Worm (Caenorhabditis elegans) whole organism, young adult: ENCODE results near the gene sru-39.

Experiments
- B0035.1 ChIP-seq: sonication (generic microtip); optimal IDR thresholded peaks from 2 replicates; lab custom pipeline; 2016; ENCODE audit warnings: missing genetic modification characterization, mild to moderate bottlenecking, missing compliant biosample characterization, missing genotype, missing genetic modification reagents
- B0261.1 ChIP-seq: sonication (generic microtip); optimal IDR thresholded peaks from 2 replicates; lab custom pipeline; 2016; ENCODE audit warnings: mild to moderate bottlenecking, missing genetic modification characterization, moderate library complexity, missing compliant biosample characterization
- F33H1.4 ChIP-seq: fragments of 200-800 bp; sonication (Bioruptor generic); IDR thresholded peaks from 2 replicates; pipeline ENCODE4 v1.3.6; 2022; ENCODE audit warnings: missing genetic modification reagents, missing genetic modification characterization, missing compliant biosample characterization
- F52B5.7 ChIP-seq: sonication (generic microtip); optimal IDR thresholded peaks from 2 replicates; lab custom pipeline; 2016; ENCODE audit warnings: mild to moderate bottlenecking, missing genetic modification characterization, missing compliant biosample characterization
- F55B11.4 ChIP-seq: sonication (generic microtip); optimal IDR thresholded peaks from 2 replicates; lab custom pipeline; 2016; ENCODE audit warnings: missing compliant biosample characterization, missing genetic modification characterization, borderline replicate concordance; ENCODE audit not compliant: insufficient read depth
- F57C9.4 ChIP-seq: sonication (generic microtip); optimal IDR thresholded peaks from 2 replicates; lab custom pipeline; 2017; ENCODE audit warnings: mild to moderate bottlenecking, missing genetic modification characterization, missing compliant biosample characterization
- K11D2.4 ChIP-seq: fragments of 200-800 bp; sonication (Bioruptor generic); IDR thresholded peaks from 2 replicates; pipeline ENCODE4 v1.3.6; 2022; ENCODE audit warnings: missing genetic modification reagents, missing genetic modification characterization, missing compliant biosample characterization
- Y53F4B.3 ChIP-seq: fragments of 200-800 bp; sonication (Bioruptor generic); IDR thresholded peaks from 2 replicates; pipeline ENCODE4 v1.3.6; 2022; ENCODE audit warnings: missing genetic modification reagents, missing genetic modification characterization, missing compliant biosample characterization
- Y67H2A.10 ChIP-seq: fragments of 200-800 bp; sonication (Bioruptor generic); conservative IDR thresholded peaks from 2 replicates; pipeline ENCODE4 v1.3.6; 2022; ENCODE audit warnings: missing genetic modification reagents, missing genetic modification characterization, missing compliant biosample characterization
- aptf-2 ChIP-seq: fragments of 200-800 bp; sonication (Bioruptor generic); conservative IDR thresholded peaks from 2 replicates; pipeline ENCODE4 v1.3.6; 2022; ENCODE audit warnings: missing genetic modification reagents, missing genetic modification characterization, missing compliant biosample characterization
- ceh-40 ChIP-seq: fragments of 200-800 bp; sonication (Bioruptor generic); IDR thresholded peaks from 2 replicates; pipeline ENCODE4 v1.3.6; 2022; ENCODE audit warnings: missing genetic modification characterization, missing compliant biosample characterization
- ceh-79 ChIP-seq: sonication (generic microtip); optimal IDR thresholded peaks from 2 replicates; lab custom pipeline; 2017; ENCODE audit warnings: mild to moderate bottlenecking, missing genetic modification characterization, missing compliant biosample characterization
- dpff-1 ChIP-seq: sonication (generic microtip); optimal IDR thresholded peaks from 2 replicates; lab custom pipeline; 2017; ENCODE audit warnings: mild to moderate bottlenecking, missing genetic modification characterization, missing compliant biosample characterization
- egrh-3 ChIP-seq: fragments of 200-800 bp; sonication (Bioruptor generic); IDR thresholded peaks from 2 replicates; pipeline ENCODE4 v1.3.6; 2022; ENCODE audit warnings: missing genetic modification reagents, missing genetic modification characterization, missing compliant biosample characterization
- ets-4 ChIP-seq: fragments of 200-800 bp; sonication (Bioruptor generic); optimal IDR thresholded peaks from 2 replicates; lab custom pipeline; 2018; ENCODE audit warnings: mild to moderate bottlenecking, missing genetic modification characterization, missing compliant biosample characterization
- gei-17 ChIP-seq: fragments of 200-800 bp; sonication (Bioruptor generic); optimal IDR thresholded peaks from 2 replicates; lab custom pipeline; 2018; ENCODE audit warnings: mild to moderate bottlenecking, missing genetic modification characterization, missing compliant biosample characterization
- him-1 ChIP-seq: sonication (generic microtip); optimal IDR thresholded peaks from 2 replicates; lab custom pipeline; 2016; ENCODE audit warnings: missing genotype, missing genetic modification reagents, missing genetic modification characterization, missing compliant biosample characterization
- hlh-12 ChIP-seq: sonication (generic microtip); optimal IDR thresholded peaks from 2 replicates; lab custom pipeline; 2016; ENCODE audit warnings: missing genetic modification characterization, missing compliant biosample characterization
- hrde-1 ChIP-seq: sonication (generic microtip); optimal IDR thresholded peaks from 2 replicates; lab custom pipeline; 2016; ENCODE audit warnings: missing genetic modification characterization, mild to moderate bottlenecking, missing compliant biosample characterization, moderate library complexity, missing genotype, missing genetic modification reagents, borderline replicate concordance
- hsf-1 ChIP-seq: fragments of 200-800 bp; sonication (Bioruptor generic); IDR thresholded peaks from 2 replicates; pipeline ENCODE4 v1.3.6; 2022; ENCODE audit warnings: missing genetic modification reagents, missing genetic modification characterization, missing compliant biosample characterization
- let-526 ChIP-seq: fragments of 200-800 bp; sonication (Bioruptor generic); IDR thresholded peaks from 2 replicates; pipeline ENCODE4 v1.3.6; 2022; ENCODE audit warnings: missing genetic modification reagents, missing genetic modification characterization, missing compliant biosample characterization
- let-607 ChIP-seq, 2 experiments: fragments of 200-800 bp in 1 of 2; sonication (Bioruptor generic) in 1 of 2; sonication (generic microtip) in 1 of 2; optimal IDR thresholded peaks; 2 replicates each; lab custom pipeline; 2016 to 2018; ENCODE audit warnings: mild to moderate bottlenecking in 2 of 2, missing compliant biosample characterization in 2 of 2, missing genetic modification characterization in 2 of 2, moderate library complexity in 2 of 2, missing genotype in 1 of 2
- lin-26 ChIP-seq: fragments of 200-800 bp; sonication (Bioruptor generic); IDR thresholded peaks from 2 replicates; pipeline ENCODE4 v1.3.6; 2022; ENCODE audit warnings: missing genetic modification reagents, missing genetic modification characterization, missing compliant biosample characterization
- lsl-1 ChIP-seq: fragments of 200-800 bp; sonication (Bioruptor generic); optimal IDR thresholded peaks from 2 replicates; lab custom pipeline; 2018; ENCODE audit warnings: mild to moderate bottlenecking, missing genetic modification characterization, moderate library complexity, missing compliant biosample characterization
- lsy-27 ChIP-seq: sonication (generic microtip); optimal IDR thresholded peaks from 2 replicates; lab custom pipeline; 2017; ENCODE audit warnings: missing genetic modification characterization, mild to moderate bottlenecking, missing compliant biosample characterization, antibody characterized with exemption, missing genotype, borderline replicate concordance; ENCODE audit not compliant: insufficient read depth
- madf-3 ChIP-seq: fragments of 200-800 bp; sonication (Bioruptor generic); IDR thresholded peaks from 2 replicates; pipeline ENCODE4 v1.3.6; 2022; ENCODE audit warnings: missing genetic modification reagents, missing genetic modification characterization, missing compliant biosample characterization
- mxl-1 ChIP-seq: sonication (generic microtip); optimal IDR thresholded peaks from 2 replicates; lab custom pipeline; 2016; ENCODE audit warnings: missing genetic modification characterization, missing compliant biosample characterization
- nhr-120 ChIP-seq: fragments of 200-800 bp; sonication (Bioruptor generic); IDR thresholded peaks from 2 replicates; pipeline ENCODE4 v1.3.6; 2022; ENCODE audit warnings: missing genetic modification characterization, missing compliant biosample characterization
- nhr-179 ChIP-seq: sonication (generic microtip); optimal IDR thresholded peaks from 2 replicates; lab custom pipeline; 2016; ENCODE audit warnings: mild to moderate bottlenecking, missing genetic modification characterization, missing compliant biosample characterization
- nhr-80 ChIP-seq: sonication (generic microtip); optimal IDR thresholded peaks from 2 replicates; lab custom pipeline; 2016; ENCODE audit warnings: missing genetic modification characterization, missing compliant biosample characterization
- sdz-38 ChIP-seq: sonication (generic microtip); optimal IDR thresholded peaks from 2 replicates; lab custom pipeline; 2016; ENCODE audit warnings: missing genotype, missing genetic modification characterization, missing compliant biosample characterization
- snpc-1.3 ChIP-seq: sonication (generic microtip); optimal IDR thresholded peaks from 2 replicates; lab custom pipeline; 2017; ENCODE audit warnings: missing genetic modification characterization, mild to moderate bottlenecking, missing compliant biosample characterization, antibody characterized with exemption, moderate library complexity, missing genotype, missing genetic modification reagents; ENCODE audit not compliant: insufficient read depth
- somi-1 ChIP-seq: fragments of 200-800 bp; sonication (Bioruptor generic); optimal IDR thresholded peaks from 2 replicates; lab custom pipeline; 2018; ENCODE audit warnings: mild to moderate bottlenecking, missing genetic modification characterization, missing compliant biosample characterization
- sptf-2 ChIP-seq: fragments of 200-800 bp; sonication (Bioruptor generic); optimal IDR thresholded peaks from 2 replicates; lab custom pipeline; 2018; ENCODE audit warnings: mild to moderate bottlenecking, missing genetic modification characterization, missing compliant biosample characterization
- tbp1 ChIP-seq: fragments of 200-800 bp; sonication (Bioruptor generic); optimal IDR thresholded peaks from 2 replicates; lab custom pipeline; 2018; ENCODE audit warnings: mild to moderate bottlenecking, missing genetic modification characterization, missing compliant biosample characterization
- unc-130 ChIP-seq: sonication (generic microtip); optimal IDR thresholded peaks from 2 replicates; lab custom pipeline; 2016; ENCODE audit warnings: missing genetic modification reagents, missing genetic modification characterization, missing compliant biosample characterization
- zfh-2 ChIP-seq: fragments of 200-800 bp; sonication (Bioruptor generic); conservative IDR thresholded peaks from 2 replicates; pipeline ENCODE4 v1.3.6; 2022; ENCODE audit warnings: missing genetic modification reagents, missing genetic modification characterization, missing compliant biosample characterization
- ztf-26 ChIP-seq: sonication (generic microtip); optimal IDR thresholded peaks from 2 replicates; lab custom pipeline; 2017; ENCODE audit warnings: missing genetic modification characterization, missing compliant biosample characterization

sru-39 gene

ce11 chrV:9789657-9790261, 13.5 kb upstream of the sru-39 start, which contains the start of gene ztf-7 (continued):
- TF ChIP-seq F33H1.4 (GFP tag; lab: Robert Waterston, UW) (peak; percentile 62), madf-3 (peak; percentile 88), F52B5.7 (tag; lab: Kevin White, UChicago) (peak; percentile 31), lsl-1 (GFP tag; lab: Kevin White, UChicago) (peak; percentile 68), Y53F4B.3 (GFP tag; lab: Robert Waterston, UW) (no peak), let-526 (GFP tag; lab: Robert Waterston, UW) (peak; percentile 93), B0035.1 (tag; lab: Kevin White, UChicago) (peak; percentile 77), mxl-1 (tag; lab: Kevin White, UChicago) (no peak), B0261.1 (tag; lab: Kevin White, UChicago) (peak; percentile 12), sdz-38 (tag; lab: Kevin White, UChicago) (no peak), ceh-40 (GFP tag; lab: Robert Waterston, UW) (no peak), nhr-120 (GFP tag; lab: Robert Waterston, UW) (no peak), K11D2.4 (GFP tag; lab: Robert Waterston, UW) (peak; percentile 96), gei-17 (GFP tag; lab: Kevin White, UChicago) (peak; percentile 89)

- TF ChIP-seq F57C9.4 (tag; lab: Kevin White, UChicago) (no peak), nhr-179 (tag; lab: Kevin White, UChicago) (no peak), ets-4 (no peak), let-607 (tag; optimal IDR thresholded peaks at IDR 0.05; lab: Kevin White, UChicago) (peak in 1 of 2 experiments; percentile 57), tbp1 (peak; percentile 8), lin-26 (no peak), nhr-80 (tag; lab: Kevin White, UChicago) (peak; percentile 68), hrde-1 (tag; lab: Kevin White, UChicago) (no peak), F33H1.4 (GFP tag; lab: Robert Waterston, UW) (no peak), him-1 (tag; lab: Kevin White, UChicago) (no peak), somi-1 (no peak), egrh-3 (no peak)
Observed at ce11 chrV:9791332-9791731, 11.9 kb upstream of the sru-39 start, which contains the start of gene lipl-2. lipl-2 (plus strand) TSS chrV:9791567.

DNA sequence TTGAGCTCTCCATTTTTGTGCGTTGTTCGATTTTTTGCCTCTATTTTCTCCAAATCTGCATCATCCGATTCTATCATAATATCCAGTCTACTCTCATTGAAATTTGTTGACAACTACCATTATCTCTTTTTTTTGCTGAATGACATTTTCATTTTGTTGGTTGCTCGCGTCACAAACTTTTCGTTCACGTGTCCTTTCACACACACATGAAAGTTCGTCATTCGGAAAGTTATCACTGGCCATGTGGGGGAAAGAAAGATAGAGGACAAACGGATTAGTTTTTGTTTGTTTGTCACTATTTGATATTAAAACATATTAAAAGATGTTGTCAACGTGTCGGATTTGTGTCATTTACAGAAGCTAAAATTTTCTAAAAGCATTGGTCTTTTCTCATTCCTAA, 8.3 kb upstream of the sru-39 start:
- TF ChIP-seq nhr-80 (tag; lab: Kevin White, UChicago) (peak; percentile 30), let-607 (tag; optimal IDR thresholded peaks at IDR 0.05; lab: Kevin White, UChicago) (peak in 1 of 2 experiments; percentile 52), unc-130 (no peak)

DNA sequence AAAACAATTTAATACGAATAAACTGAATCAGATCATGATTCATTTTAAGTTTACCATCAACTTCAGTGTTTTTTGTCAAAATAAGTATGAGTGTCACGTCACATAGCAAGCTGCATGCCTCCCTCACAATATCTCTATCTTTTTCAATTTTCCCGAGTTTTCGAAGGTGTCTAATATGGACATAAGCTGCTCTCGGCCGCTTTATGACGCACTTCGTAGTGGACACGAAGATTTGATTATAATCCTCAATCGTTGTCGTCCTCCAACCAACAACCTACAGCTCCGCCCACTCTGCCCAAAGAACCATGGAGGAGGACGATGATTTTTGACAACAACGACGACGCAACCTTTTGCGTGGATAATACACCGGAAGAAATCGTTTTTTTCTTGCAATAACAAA, 7.3 kb upstream of the sru-39 start:
- TF ChIP-seq hlh-12 (no peak), Y67H2A.10 (GFP tag; lab: Robert Waterston, UW) (no peak)

- TF ChIP-seq lsy-27 (tag; lab: Kevin White, UChicago) = no peak
- TF ChIP-seq aptf-2 (GFP tag; lab: Robert Waterston, UW) = no peak
- TF ChIP-seq snpc-1.3 (tag; lab: Kevin White, UChicago) = no peak
- TF ChIP-seq hsf-1 (GFP tag; lab: Robert Waterston, UW) = no peak
- no peak for TF ChIP-seq dpff-1 (tag; lab: Kevin White, UChicago)
- TF ChIP-seq sptf-2 (GFP tag; lab: Kevin White, UChicago) = no peak
- no peak for TF ChIP-seq F55B11.4
- no peak for TF ChIP-seq ztf-26 (tag; lab: Kevin White, UChicago)
- TF ChIP-seq F52B5.7 (tag; lab: Kevin White, UChicago) = no peak
- no peak for TF ChIP-seq ceh-79 (tag; lab: Kevin White, UChicago)
- no peak for TF ChIP-seq nhr-80 (tag; lab: Kevin White, UChicago)
- TF ChIP-seq lsl-1 (GFP tag; lab: Kevin White, UChicago) = no peak
- no peak for TF ChIP-seq zfh-2 (GFP tag; lab: Robert Waterston, UW)
- TF ChIP-seq let-526 (GFP tag; lab: Robert Waterston, UW) = no peak
Observed at ce11 chrV:9796562-9796961, 6.7 kb upstream of the sru-39 start, which contains the start of gene F46B6.9. F46B6.9 (plus strand) TSS chrV:9796862.
